Worm (Caenorhabditis elegans) whole organism, late embryonic: ENCODE results near the gene cyn-10.
"Not testable (repeated sequence)": the region's sequence is repeated elsewhere in the genome, so short reads cannot be mapped to it uniquely, and the experiment has no call there.

Experiments used
- C38D4.7 ChIP-seq: fragments of 200-800 bp; sonication (Bioruptor generic); optimal IDR thresholded peaks from 2 replicates; lab custom pipeline; 2018; ENCODE audit warnings: mild to moderate bottlenecking, missing genetic modification characterization, moderate library complexity, missing compliant biosample characterization
- K09A11.1 ChIP-seq: sonication (generic microtip); optimal IDR thresholded peaks from 2 replicates; lab custom pipeline; 2017; ENCODE audit warnings: antibody characterized with exemption, mild to moderate bottlenecking, missing genetic modification characterization, missing compliant biosample characterization; ENCODE audit not compliant: insufficient read depth
- T23F11.4 ChIP-seq: fragments of 200-800 bp; sonication (Bioruptor generic); optimal IDR thresholded peaks from 2 replicates; lab custom pipeline; 2018; ENCODE audit warnings: mild to moderate bottlenecking, missing genetic modification characterization, missing compliant biosample characterization
- Y22D7AL.16 ChIP-seq: sonication (generic microtip); optimal IDR thresholded peaks from 2 replicates; lab custom pipeline; 2016; ENCODE audit warnings: missing genetic modification characterization, missing compliant biosample characterization
- ama-1 ChIP-seq: fragments of 150-350 bp; optimal IDR thresholded peaks from 2 replicates; lab custom pipeline; 2014
- ceh-18 ChIP-seq: sonication (generic microtip); optimal IDR thresholded peaks from 2 replicates; lab custom pipeline; 2016; ENCODE audit warnings: missing genetic modification characterization, missing compliant biosample characterization
- ceh-19 ChIP-seq: fragments of 200-800 bp; sonication (Bioruptor generic); optimal IDR thresholded peaks from 2 replicates; lab custom pipeline; 2018; ENCODE audit warnings: mild to moderate bottlenecking, missing genetic modification characterization, missing compliant biosample characterization
- ceh-22 ChIP-seq: sonication (generic microtip); optimal IDR thresholded peaks from 2 replicates; lab custom pipeline; 2017; ENCODE audit warnings: missing biosample characterization, missing genetic modification characterization
- ceh-24 ChIP-seq: sonication (generic microtip); optimal IDR thresholded peaks from 2 replicates; lab custom pipeline; 2016; ENCODE audit warnings: mild to moderate bottlenecking, missing genetic modification characterization, missing compliant biosample characterization
- ceh-30 ChIP-seq: fragments of 150-350 bp; optimal IDR thresholded peaks from 2 replicates; lab custom pipeline; 2014; ENCODE audit warnings: missing biosample characterization, missing genetic modification characterization
- ceh-34 ChIP-seq: sonication (generic microtip); optimal IDR thresholded peaks from 2 replicates; lab custom pipeline; 2016; ENCODE audit warnings: mild to moderate bottlenecking, missing genetic modification characterization, missing compliant biosample characterization
- ceh-45 ChIP-seq: fragments of 200-800 bp; sonication (Bioruptor generic); IDR thresholded peaks from 2 replicates; pipeline ENCODE4 v1.3.6; 2022; ENCODE audit warnings: missing genetic modification reagents, missing genetic modification characterization, missing compliant biosample characterization
- ceh-48 ChIP-seq: sonication (generic microtip); optimal IDR thresholded peaks from 2 replicates; lab custom pipeline; 2016; ENCODE audit warnings: missing genetic modification characterization, inconsistent platforms, missing compliant biosample characterization
- ceh-6 ChIP-seq: fragments of 200-800 bp; sonication (Bioruptor generic); optimal IDR thresholded peaks from 2 replicates; lab custom pipeline; 2018; ENCODE audit warnings: mild to moderate bottlenecking, missing genetic modification characterization, missing compliant biosample characterization
- dmd-4 ChIP-seq: sonication (generic microtip); optimal IDR thresholded peaks from 2 replicates; lab custom pipeline; 2016; ENCODE audit warnings: borderline replicate concordance, missing genetic modification characterization, missing compliant biosample characterization
- elt-2 ChIP-seq: sonication (generic microtip); optimal IDR thresholded peaks from 2 replicates; lab custom pipeline; 2016; ENCODE audit warnings: missing genetic modification reagents, missing genetic modification characterization, missing compliant biosample characterization
- ets-4 ChIP-seq: sonication (generic microtip); optimal IDR thresholded peaks from 2 replicates; lab custom pipeline; 2016; ENCODE audit warnings: missing genetic modification characterization, missing compliant biosample characterization
- fkh-6 ChIP-seq: sonication (generic microtip); optimal IDR thresholded peaks from 2 replicates; lab custom pipeline; 2016; ENCODE audit warnings: missing genetic modification characterization, missing compliant biosample characterization
- gmeb-2 ChIP-seq: sonication (generic microtip); optimal IDR thresholded peaks from 2 replicates; lab custom pipeline; 2016; ENCODE audit warnings: missing genetic modification characterization, inconsistent platforms, missing compliant biosample characterization
- hlh-13 ChIP-seq: fragments of 200-800 bp; sonication (Bioruptor generic); optimal IDR thresholded peaks from 2 replicates; lab custom pipeline; 2018; ENCODE audit warnings: mild to moderate bottlenecking, missing genetic modification characterization, missing compliant biosample characterization
- hlh-8 ChIP-seq: sonication (generic microtip); optimal IDR thresholded peaks from 2 replicates; lab custom pipeline; 2016; ENCODE audit warnings: missing genotype, missing genetic modification characterization, missing compliant biosample characterization
- lin-11 ChIP-seq: fragments of 200-800 bp; sonication (Bioruptor generic); optimal IDR thresholded peaks from 2 replicates; lab custom pipeline; 2018; ENCODE audit warnings: mild to moderate bottlenecking, missing genetic modification characterization, missing compliant biosample characterization
- madf-2 ChIP-seq: sonication (generic microtip); optimal IDR thresholded peaks from 2 replicates; lab custom pipeline; 2017; ENCODE audit warnings: missing genetic modification characterization, missing compliant biosample characterization
- mec-3 ChIP-seq: sonication (generic microtip); optimal IDR thresholded peaks from 2 replicates; lab custom pipeline; 2016; ENCODE audit warnings: borderline replicate concordance, missing genetic modification characterization, missing compliant biosample characterization
- nhr-11 ChIP-seq: fragments of 150-350 bp; optimal IDR thresholded peaks from 2 replicates; lab custom pipeline; 2014; ENCODE audit warnings: missing biosample characterization, missing genetic modification characterization
- npax-4 ChIP-seq: sonication (generic microtip); optimal IDR thresholded peaks from 2 replicates; lab custom pipeline; 2016; ENCODE audit warnings: missing genetic modification characterization, missing compliant biosample characterization
- pax-1 ChIP-seq: fragments of 150-350 bp; optimal IDR thresholded peaks from 2 replicates; lab custom pipeline; 2014; ENCODE audit warnings: missing biosample characterization, missing genetic modification characterization
- pha-2 ChIP-seq: sonication (generic microtip); optimal IDR thresholded peaks from 2 replicates; lab custom pipeline; 2017; ENCODE audit warnings: mild to moderate bottlenecking, missing genetic modification characterization, missing compliant biosample characterization
- pha-4 ChIP-seq: fragments of 150-350 bp; optimal IDR thresholded peaks from 2 replicates; lab custom pipeline; 2018; ENCODE audit warnings: missing biosample characterization, missing genetic modification reagents, missing genetic modification characterization
- pros-1 ChIP-seq: fragments of 150-350 bp; optimal IDR thresholded peaks from 2 replicates; lab custom pipeline; 2014; ENCODE audit warnings: missing biosample characterization, missing genetic modification reagents, missing genetic modification characterization
- sox-2 ChIP-seq: fragments of 200-800 bp; sonication (Bioruptor generic); IDR thresholded peaks from 2 replicates; pipeline ENCODE4 v1.3.6; 2022; ENCODE audit warnings: missing genetic modification reagents, missing genetic modification characterization, missing compliant biosample characterization
- tbx-7 ChIP-seq: sonication (generic microtip); optimal IDR thresholded peaks from 2 replicates; lab custom pipeline; 2016; ENCODE audit warnings: missing genotype, missing genetic modification characterization, missing compliant biosample characterization
- ttx-3 ChIP-seq: sonication (generic microtip); optimal IDR thresholded peaks from 2 replicates; lab custom pipeline; 2016; ENCODE audit warnings: missing genetic modification reagents, missing genetic modification characterization, missing compliant biosample characterization
- unc-86 ChIP-seq: sonication (generic microtip); optimal IDR thresholded peaks from 2 replicates; lab custom pipeline; 2016; ENCODE audit warnings: missing genetic modification characterization, missing compliant biosample characterization

cyn-10 gene

DNA sequence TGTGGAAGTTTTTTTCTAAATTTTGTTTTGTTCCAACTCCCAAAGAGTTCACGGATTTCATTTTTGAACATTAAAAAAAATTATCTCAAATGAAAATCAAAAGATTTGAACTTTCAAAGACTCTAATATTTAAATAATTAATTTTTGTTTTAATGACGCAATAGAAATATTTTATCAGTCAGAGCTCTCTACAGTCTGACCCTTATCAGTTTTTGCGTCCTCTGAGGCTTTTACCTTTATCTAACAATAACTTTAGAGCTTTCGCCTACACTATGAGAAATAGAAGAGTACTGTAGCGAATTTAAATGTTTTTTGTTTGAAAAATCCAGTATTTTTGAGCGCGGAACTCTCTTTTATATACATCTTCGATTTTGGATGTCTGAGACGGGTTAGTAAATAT is 5.7 kb upstream of the cyn-10 start, which contains the start of gene B0252.5:
Gene B0252.5 (minus strand): TSS at position 17 of the 400 bp plus-strand sequence.
- TF ChIP-seq hlh-13 (GFP tag; lab: Kevin White, UChicago), result no peak

- TF ChIP-seq dmd-4 (tag; lab: Kevin White, UChicago), result no peak
- no peak for TF ChIP-seq ceh-45 (GFP tag; lab: Robert Waterston, UW)
- no peak for TF ChIP-seq ttx-3 (tag; lab: Kevin White, UChicago)
- no peak for TF ChIP-seq nhr-11
- no peak for TF ChIP-seq unc-86 (tag; lab: Kevin White, UChicago)
- TF ChIP-seq tbx-7, result no peak
- no peak for TF ChIP-seq ceh-19 (GFP tag; lab: Kevin White, UChicago)
- no peak for TF ChIP-seq mec-3
- TF ChIP-seq pha-2 (tag; lab: Kevin White, UChicago), result no peak
- no peak for TF ChIP-seq ceh-48 (tag; lab: Kevin White, UChicago)
- no peak for TF ChIP-seq ama-1 (lab: Kevin White, UChicago)
- TF ChIP-seq pax-1 (tag; lab: Kevin White, UChicago), result no peak
- no peak for TF ChIP-seq hlh-8
- no peak for TF ChIP-seq ceh-6
- TF ChIP-seq sox-2 (GFP tag; lab: Robert Waterston, UW), result no peak
- no peak for TF ChIP-seq ceh-34 (tag; lab: Kevin White, UChicago)
- TF ChIP-seq fkh-6 (tag; lab: Kevin White, UChicago), result no peak
- TF ChIP-seq Y22D7AL.16 (tag; lab: Kevin White, UChicago), result no peak
Measured at ce11 chrII:6917710-6918109, 4.5 kb upstream of the cyn-10 start, which contains the start of gene B0252.11. TSS of gene B0252.11 (minus strand) at chrII:6917810.

ce11 chrII:6915875-6916274 is 2.7 kb upstream of the cyn-10 start, which contains the start of gene B0252.8:
TSS of gene B0252.8 (plus strand) at chrII:6916166.
- TF ChIP-seq gmeb-2 (no peak), K09A11.1 (tag; lab: Kevin White, UChicago) (no peak), ttx-3 (tag; lab: Kevin White, UChicago) (no peak), ceh-22 (tag; lab: Kevin White, UChicago) (no peak), nhr-11 (no peak), ceh-24 (tag; lab: Kevin White, UChicago) (no peak), lin-11 (tag; lab: Kevin White, UChicago) (no peak), madf-2 (tag; lab: Kevin White, UChicago) (no peak), pha-4 (no peak), T23F11.4 (no peak), pros-1 (tag; lab: Kevin White, UChicago) (no peak), pax-1 (tag; lab: Kevin White, UChicago) (no peak), npax-4 (tag; lab: Kevin White, UChicago) (no peak), ceh-45 (GFP tag; lab: Robert Waterston, UW) (no peak), hlh-8 (no peak)

DNA sequence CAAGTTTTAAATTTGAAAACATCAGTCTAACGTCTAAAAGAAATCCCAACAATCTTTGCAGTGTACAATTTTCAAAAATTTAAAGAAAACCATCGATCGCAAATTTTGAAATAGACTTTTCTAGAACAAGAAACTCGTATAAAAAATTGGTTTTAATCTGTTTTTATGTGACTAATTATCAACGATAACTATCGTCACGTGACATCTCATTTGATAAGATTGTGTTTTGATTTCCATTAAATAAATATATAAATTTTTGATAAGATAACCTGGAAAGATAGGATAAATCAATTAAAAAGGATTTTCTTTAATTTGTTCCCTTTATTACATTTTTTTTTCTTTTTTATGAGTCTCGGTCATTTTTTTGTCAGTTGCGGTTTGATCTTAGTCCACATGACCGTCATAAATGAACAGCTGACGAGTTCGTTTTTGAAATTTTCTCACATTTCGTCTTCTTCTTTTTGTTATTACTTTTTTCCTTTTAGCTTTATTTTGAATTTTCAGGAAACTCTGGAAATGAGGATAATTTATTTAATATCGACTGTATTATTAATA is 3.5 kb downstream of the cyn-10 start, which contains the start of gene asm-1:
Gene asm-1 (plus strand): TSS at position 505 of the 555 bp plus-strand sequence.
- TF ChIP-seq ceh-18 (tag; lab: Kevin White, UChicago) (no peak), elt-2 (tag; lab: Kevin White, UChicago) (peak; percentile 62)
- TF ChIP-seq, all 69 proteins: peak for 1

DNA sequence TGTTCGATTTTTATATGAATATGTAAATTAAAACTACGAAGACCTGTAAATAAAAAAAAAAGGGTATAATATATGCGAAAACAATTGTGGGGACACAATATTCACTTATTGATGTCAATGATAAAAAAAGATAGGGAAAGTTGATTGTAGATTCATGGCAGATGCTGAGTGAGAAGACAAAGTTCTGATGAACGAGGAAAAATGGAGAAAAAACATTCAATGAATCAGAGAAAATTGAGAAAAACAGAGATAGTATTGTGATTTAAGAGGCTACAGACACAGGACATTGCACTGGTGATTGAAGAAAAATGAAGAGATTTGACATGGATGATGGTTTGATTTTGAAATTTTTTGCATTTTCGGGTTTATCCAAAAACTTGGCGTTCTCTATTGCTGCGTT is 4.5 kb downstream of the cyn-10 start:
- no peak for TF ChIP-seq dmd-4 (tag; lab: Kevin White, UChicago)
- TF ChIP-seq ets-4 (tag; lab: Kevin White, UChicago), result no peak
- no peak for TF ChIP-seq ttx-3 (tag; lab: Kevin White, UChicago)

ce11 chrII:6907657-6908056 is 5.5 kb downstream of the cyn-10 start, which contains the start of gene B0252.3:
TSS of gene B0252.3 (minus strand) at chrII:6907757.
- TF ChIP-seq C38D4.7 (GFP tag; lab: Kevin White, UChicago); ceh-30 (tag; lab: Kevin White, UChicago); T23F11.4: not testable (repeated sequence)
